Fruit fly (Drosophila melanogaster) whole organism, adult: ENCODE data around the gene PGRP-SB1.

ENCODE experiments used
- CG11617 ChIP-seq: fragments of 200-800 bp; sonication (Bioruptor generic); optimal IDR thresholded peaks from 2 replicates; lab custom pipeline; 2017; ENCODE audit warnings: mild to moderate bottlenecking, missing biosample characterization, missing genetic modification reagents, missing genetic modification characterization
- CG12768 ChIP-seq: fragments of 200-800 bp; sonication (Bioruptor generic); optimal IDR thresholded peaks from 2 replicates; lab custom pipeline; 2017; ENCODE audit warnings: missing biosample characterization, missing genetic modification characterization, mild to moderate bottlenecking, moderate library complexity, missing genetic modification reagents
- CG14711 ChIP-seq: fragments of 200-800 bp; sonication (Bioruptor generic); optimal IDR thresholded peaks from 2 replicates; lab custom pipeline; 2018; ENCODE audit warnings: missing biosample characterization, mild to moderate bottlenecking, missing genetic modification characterization, moderate library complexity
- CG1620 ChIP-seq: fragments of 200-800 bp; sonication (Bioruptor generic); optimal IDR thresholded peaks from 2 replicates; lab custom pipeline; 2016; ENCODE audit warnings: missing biosample characterization, missing genetic modification characterization
- CG33017 ChIP-seq: fragments of 200-800 bp; sonication (Bioruptor generic); optimal IDR thresholded peaks from 2 replicates; lab custom pipeline; 2018; ENCODE audit warnings: missing biosample characterization, mild to moderate bottlenecking, missing genetic modification characterization, moderate library complexity
- CG5204 ChIP-seq: fragments of 200-800 bp; sonication (Bioruptor generic); optimal IDR thresholded peaks from 2 replicates; lab custom pipeline; 2016; ENCODE audit warnings: missing biosample characterization, missing genetic modification characterization
- CG7045 ChIP-seq: fragments of 200-800 bp; sonication (Bioruptor generic); optimal IDR thresholded peaks from 2 replicates; lab custom pipeline; 2017; ENCODE audit warnings: missing biosample characterization, mild to moderate bottlenecking, missing genetic modification characterization
- CG7101 ChIP-seq: fragments of 200-800 bp; sonication (Bioruptor generic); optimal IDR thresholded peaks from 2 replicates; lab custom pipeline; 2018; ENCODE audit warnings: missing biosample characterization, mild to moderate bottlenecking, missing genetic modification characterization, moderate library complexity
- Clk ChIP-seq: fragments of 200-800 bp; sonication (Bioruptor generic); optimal IDR thresholded peaks from 2 replicates; lab custom pipeline; 2017; ENCODE audit warnings: missing biosample characterization, missing genetic modification characterization
- Crg-1 ChIP-seq: fragments of 200-800 bp; sonication (Bioruptor generic); optimal IDR thresholded peaks from 2 replicates; lab custom pipeline; 2016; ENCODE audit warnings: missing biosample characterization, missing genetic modification characterization
- Hr96 ChIP-seq: fragments of 200-800 bp; sonication (Bioruptor generic); optimal IDR thresholded peaks from 2 replicates; lab custom pipeline; 2016; ENCODE audit warnings: missing biosample characterization, missing genetic modification characterization
- Mnt ChIP-seq: fragments of 200-800 bp; sonication (Bioruptor generic); optimal IDR thresholded peaks from 2 replicates; lab custom pipeline; 2016; ENCODE audit warnings: missing biosample characterization, mild to moderate bottlenecking, missing genetic modification characterization
- bab1 ChIP-seq: fragments of 200-800 bp; sonication (Bioruptor generic); optimal IDR thresholded peaks from 3 replicates; lab custom pipeline; 2019; ENCODE audit warnings: missing biosample characterization, mild to moderate bottlenecking, missing genetic modification characterization, moderate library complexity
- cic ChIP-seq: fragments of 200-800 bp; sonication (Bioruptor generic); optimal IDR thresholded peaks from 2 replicates; lab custom pipeline; 2017; ENCODE audit warnings: missing biosample characterization, mild to moderate bottlenecking, missing genetic modification characterization, moderate library complexity
- cnc ChIP-seq, 2 experiments: fragments of >200 bp; optimal IDR thresholded peaks; 2 replicates each; lab custom pipeline; 2017
- kay ChIP-seq: fragments of 200-800 bp; sonication (Bioruptor generic); peaks from one replicate; lab custom pipeline; 2016; ENCODE audit warnings: missing biosample characterization, missing genetic modification characterization, borderline replicate concordance
- ovo ChIP-seq: fragments of 200-800 bp; sonication (Bioruptor generic); optimal IDR thresholded peaks from 2 replicates; lab custom pipeline; 2016; ENCODE audit warnings: missing biosample characterization, missing genetic modification characterization
- pad ChIP-seq: fragments of 200-800 bp; sonication (Bioruptor generic); optimal IDR thresholded peaks from 3 replicates; lab custom pipeline; 2017; ENCODE audit warnings: missing biosample characterization, missing genetic modification characterization, mild to moderate bottlenecking, moderate library complexity, missing genetic modification reagents
- tj ChIP-seq: fragments of 200-800 bp; sonication (Bioruptor generic); optimal IDR thresholded peaks from 3 replicates; lab custom pipeline; 2017; ENCODE audit warnings: missing biosample characterization, mild to moderate bottlenecking, missing genetic modification characterization, moderate library complexity
- toe ChIP-seq: fragments of 200-800 bp; sonication (Bioruptor generic); optimal IDR thresholded peaks from 2 replicates; lab custom pipeline; 2016; ENCODE audit warnings: missing biosample characterization, missing genetic modification characterization

Gene PGRP-SB1

dm6 chr3L:16727939-16728635, at the start of gene PGRP-SB1:
Gene PGRP-SB1, minus strand, starts transcription at chr3L:16727989.
- no peak for TF ChIP-seq CG14711 (tag; lab: Kevin White, UChicago)
- TF ChIP-seq cnc (optimal IDR thresholded peaks at IDR 0.05; lab: Kevin White, UChicago): no peak
- no peak for TF ChIP-seq bab1 (GFP tag; lab: Kevin White, UChicago)
- TF ChIP-seq Crg-1: no peak
- no peak for TF ChIP-seq kay (GFP tag; lab: Kevin White, UChicago)
- TF ChIP-seq tj (GFP tag; lab: Kevin White, UChicago): no peak
- no peak for TF ChIP-seq toe (GFP tag; lab: Kevin White, UChicago)
- TF ChIP-seq Hr96 (GFP tag; lab: Kevin White, UChicago): no peak
- no peak for TF ChIP-seq Mnt (GFP tag; lab: Kevin White, UChicago)
- TF ChIP-seq cic (GFP tag; lab: Kevin White, UChicago): no peak
- no peak for TF ChIP-seq CG12768 (GFP tag; lab: Kevin White, UChicago)
- TF ChIP-seq ovo (GFP tag; lab: Kevin White, UChicago): no peak
- no peak for TF ChIP-seq CG11617 (GFP tag; lab: Kevin White, UChicago)

dm6 chr3L:16772755-16773523, 45.1 kb upstream of the PGRP-SB1 start:
- TF ChIP-seq pad (GFP tag; lab: Kevin White, UChicago): no peak
- no peak for TF ChIP-seq CG33017 (tag; lab: Kevin White, UChicago)
- TF ChIP-seq cic (GFP tag; lab: Kevin White, UChicago): no peak
- TF ChIP-seq Hr96 (GFP tag; lab: Kevin White, UChicago): no peak
- TF ChIP-seq bab1 (GFP tag; lab: Kevin White, UChicago): no peak
- no peak for TF ChIP-seq CG1620 (GFP tag; lab: Kevin White, UChicago)
- TF ChIP-seq CG12768 (GFP tag; lab: Kevin White, UChicago): no peak
- no peak for TF ChIP-seq kay (GFP tag; lab: Kevin White, UChicago)
- TF ChIP-seq CG7045 (GFP tag; lab: Kevin White, UChicago): no peak
- no peak for TF ChIP-seq tj (GFP tag; lab: Kevin White, UChicago)
- no peak for TF ChIP-seq toe (GFP tag; lab: Kevin White, UChicago)

dm6 chr3L:16769866-16770265, 42.1 kb upstream of the PGRP-SB1 start:
- TF ChIP-seq Hr96 (GFP tag; lab: Kevin White, UChicago) (no peak), CG5204 (no peak), CG1620 (GFP tag; lab: Kevin White, UChicago) (no peak), tj (GFP tag; lab: Kevin White, UChicago) (no peak), toe (GFP tag; lab: Kevin White, UChicago) (no peak), bab1 (GFP tag; lab: Kevin White, UChicago) (peak; percentile 33), CG7101 (tag; lab: Kevin White, UChicago) (no peak)

- TF ChIP-seq CG14711 (tag; lab: Kevin White, UChicago): no peak
- TF ChIP-seq bab1 (GFP tag; lab: Kevin White, UChicago): no peak
- no peak for TF ChIP-seq CG1620 (GFP tag; lab: Kevin White, UChicago)
- no peak for TF ChIP-seq Crg-1
- no peak for TF ChIP-seq Clk (GFP tag; lab: Kevin White, UChicago)
- TF ChIP-seq cnc (optimal IDR thresholded peaks at IDR 0.05; lab: Kevin White, UChicago): no peak
- no peak for TF ChIP-seq Hr96 (GFP tag; lab: Kevin White, UChicago)
- TF ChIP-seq ovo (GFP tag; lab: Kevin White, UChicago): no peak
- no peak for TF ChIP-seq toe (GFP tag; lab: Kevin White, UChicago)
- TF ChIP-seq CG7101 (tag; lab: Kevin White, UChicago): no peak
- no peak for TF ChIP-seq tj (GFP tag; lab: Kevin White, UChicago)
- TF ChIP-seq CG7045 (GFP tag; lab: Kevin White, UChicago): no peak
- no peak for TF ChIP-seq CG33017 (tag; lab: Kevin White, UChicago)
- no peak for TF ChIP-seq kay (GFP tag; lab: Kevin White, UChicago)
- TF ChIP-seq CG12768 (GFP tag; lab: Kevin White, UChicago): no peak
- no peak for TF ChIP-seq cic (GFP tag; lab: Kevin White, UChicago)
- TF ChIP-seq CG11617 (GFP tag; lab: Kevin White, UChicago): no peak
- no peak for TF ChIP-seq pad (GFP tag; lab: Kevin White, UChicago)
- no peak for TF ChIP-seq CG5204
Measured at dm6 chr3L:16768001-16768652, 40.3 kb upstream of the PGRP-SB1 start.

- no peak for TF ChIP-seq kay (GFP tag; lab: Kevin White, UChicago)
- no peak for TF ChIP-seq ovo (GFP tag; lab: Kevin White, UChicago)
- TF ChIP-seq toe (GFP tag; lab: Kevin White, UChicago): no peak
- no peak for TF ChIP-seq Mnt (GFP tag; lab: Kevin White, UChicago)
- TF ChIP-seq CG5204: no peak
- TF ChIP-seq CG33017 (tag; lab: Kevin White, UChicago): no peak
- no peak for TF ChIP-seq cnc (optimal IDR thresholded peaks at IDR 0.05; lab: Kevin White, UChicago)
- no peak for TF ChIP-seq bab1 (GFP tag; lab: Kevin White, UChicago)
- no peak for TF ChIP-seq cic (GFP tag; lab: Kevin White, UChicago)
Measured at dm6 chr3L:16766901-16767300, 39.1 kb upstream of the PGRP-SB1 start.
